Fruit fly (Drosophila melanogaster): ENCODE results near the gene CG42571.

The CG42571 gene

DNA sequence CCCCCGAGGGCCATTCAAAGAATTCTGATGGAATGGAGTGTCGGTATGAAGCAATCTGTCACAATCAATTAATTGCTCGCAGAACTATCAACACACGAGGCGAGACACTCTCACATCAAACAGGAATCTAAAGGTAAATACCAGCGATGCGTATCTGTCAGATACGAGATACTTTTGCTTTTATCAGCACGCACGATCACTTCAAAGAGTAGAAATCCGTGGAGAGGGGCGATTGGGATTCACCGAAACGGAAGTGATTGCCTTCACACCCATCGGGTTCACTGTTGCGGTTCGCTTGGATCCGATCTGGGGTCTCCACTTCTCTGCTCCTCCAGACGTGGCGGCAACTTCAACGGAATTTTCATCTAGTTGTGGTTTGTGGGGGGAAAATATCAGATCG is 38.9 kb downstream of the CG42571 start:
- TF ChIP-seq CG34367 (tag; optimal IDR thresholded peaks at IDR 0.05) (no peak), CG8301 (tag; optimal IDR thresholded peaks at IDR 0.05) (no peak), Snoo (tag; optimal IDR thresholded peaks at IDR 0.05) (no peak), gl (tag; optimal IDR thresholded peaks at IDR 0.05) (no peak), D1 (tag; optimal IDR thresholded peaks at IDR 0.05) (no peak), CG14655 (GFP tag; optimal IDR thresholded peaks at IDR 0.05) (no peak), Pif1A (GFP tag; optimal IDR thresholded peaks at IDR 0.05) (no peak), CG12605 (GFP tag; IDR thresholded peaks at IDR 0.05) (no peak), CG9948 (tag; optimal IDR thresholded peaks at IDR 0.05) (no peak), CG10348 (GFP tag; IDR thresholded peaks at IDR 0.05) (no peak), CG15710 (tag; optimal IDR thresholded peaks at IDR 0.05) (no peak), rn (GFP tag; IDR thresholded peaks at IDR 0.05) (no peak), CG32121 (GFP tag; IDR thresholded peaks at IDR 0.05) (no peak), EcR (GFP tag; optimal IDR thresholded peaks at IDR 0.05) (no peak), CG13204 (GFP tag; optimal IDR thresholded peaks at IDR 0.05) (no peak), Pif1B (GFP tag; optimal IDR thresholded peaks at IDR 0.05) (no peak), CG17806 (tag; optimal IDR thresholded peaks at IDR 0.05) (no peak), Ets98B (GFP tag; IDR thresholded peaks at IDR 0.05) (no peak), CG4496 (GFP tag; IDR thresholded peaks at IDR 0.05) (no peak), fd96Ca (GFP tag; IDR thresholded peaks at IDR 0.05) (no peak)

DNA sequence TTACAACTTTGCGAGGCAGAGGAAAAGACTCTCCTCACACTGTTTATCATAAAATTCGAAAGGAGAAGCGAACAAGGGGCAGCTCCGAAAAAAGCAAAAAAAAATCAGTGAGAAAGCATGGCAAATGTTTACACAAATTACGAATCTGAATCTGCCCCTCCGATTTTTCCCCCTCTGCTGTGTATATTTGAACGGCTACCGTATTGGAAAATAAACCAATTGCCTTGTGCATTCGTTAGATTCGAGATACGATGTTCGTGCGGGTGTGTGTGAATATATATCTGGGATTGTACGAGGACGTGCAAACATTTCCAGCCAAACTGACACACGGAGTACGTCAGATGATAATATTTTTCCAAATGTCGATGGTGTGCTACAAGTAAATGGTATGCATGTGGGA is 41.6 kb downstream of the CG42571 start:
- TF ChIP-seq CG15710 (tag; optimal IDR thresholded peaks at IDR 0.05) (no peak), CG4496 (GFP tag; IDR thresholded peaks at IDR 0.05) (no peak), CG8159 (tag; optimal IDR thresholded peaks at IDR 0.05) (no peak), Ets98B (GFP tag; IDR thresholded peaks at IDR 0.05) (no peak)

DNA sequence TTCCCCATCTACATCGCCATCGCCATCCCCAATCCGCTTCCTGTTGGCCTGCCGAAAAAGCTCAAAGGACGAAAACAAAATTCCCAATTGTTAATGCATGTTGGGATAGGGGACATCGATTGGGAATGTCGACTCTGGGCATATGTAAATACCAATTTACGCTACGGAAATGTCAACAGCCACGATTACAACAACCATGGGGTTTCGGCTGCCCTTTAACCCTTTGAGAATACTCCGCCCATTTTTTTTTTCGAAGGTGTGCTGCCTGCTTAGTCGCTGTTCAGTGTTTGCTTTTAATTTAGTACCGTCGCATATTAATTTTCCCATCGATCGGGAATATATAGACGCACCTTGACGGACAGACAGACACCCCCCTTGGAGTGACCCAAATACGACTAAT is 42.4 kb downstream of the CG42571 start:
- TF ChIP-seq CG4496 (GFP tag; IDR thresholded peaks at IDR 0.05) (no peak), CG32121 (GFP tag; IDR thresholded peaks at IDR 0.05) (no peak), CG13204 (GFP tag; optimal IDR thresholded peaks at IDR 0.05) (no peak), CG12605 (GFP tag; IDR thresholded peaks at IDR 0.05) (no peak), CG10348 (GFP tag; IDR thresholded peaks at IDR 0.05) (no peak), EcR (GFP tag; optimal IDR thresholded peaks at IDR 0.05) (no peak), CG8159 (tag; optimal IDR thresholded peaks at IDR 0.05) (no peak), Pif1A (GFP tag; optimal IDR thresholded peaks at IDR 0.05) (no peak), Snoo (tag; optimal IDR thresholded peaks at IDR 0.05) (no peak)

DNA sequence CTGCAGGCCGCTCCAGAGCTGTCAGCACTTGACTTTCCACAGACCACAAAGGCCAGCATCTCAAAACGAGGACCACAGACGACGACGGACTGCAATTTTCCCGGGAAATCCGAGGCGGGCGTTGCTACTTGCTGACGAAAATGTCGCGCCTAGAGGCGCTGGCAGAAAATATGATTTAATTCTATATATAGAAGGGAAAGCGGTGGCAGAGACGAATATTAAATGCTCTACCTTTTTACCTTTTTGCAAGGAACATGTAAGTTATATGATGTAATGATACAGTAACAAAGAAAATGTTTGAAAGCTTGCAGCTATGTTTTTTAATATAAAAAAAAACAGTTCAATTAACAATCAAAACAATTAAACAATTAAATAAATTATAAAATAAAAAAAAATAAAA is 44.2 kb downstream of the CG42571 start:
- TF ChIP-seq CG14655 (GFP tag; optimal IDR thresholded peaks at IDR 0.05): no peak
- no peak for TF ChIP-seq Pif1B (GFP tag; optimal IDR thresholded peaks at IDR 0.05)
- no peak for TF ChIP-seq Pif1A (GFP tag; optimal IDR thresholded peaks at IDR 0.05)
- no peak for TF ChIP-seq EcR (GFP tag; optimal IDR thresholded peaks at IDR 0.05)
- TF ChIP-seq CG13204 (GFP tag; optimal IDR thresholded peaks at IDR 0.05): no peak
- no peak for TF ChIP-seq CG15710 (tag; optimal IDR thresholded peaks at IDR 0.05)
- no peak for TF ChIP-seq CG9948 (tag; optimal IDR thresholded peaks at IDR 0.05)
- no peak for TF ChIP-seq Snoo (tag; optimal IDR thresholded peaks at IDR 0.05)
- TF ChIP-seq CG8159 (tag; optimal IDR thresholded peaks at IDR 0.05): no peak
- TF ChIP-seq CG32121 (GFP tag; IDR thresholded peaks at IDR 0.05): no peak
- no peak for TF ChIP-seq Ets98B (GFP tag; IDR thresholded peaks at IDR 0.05)
- TF ChIP-seq CG34367 (tag; optimal IDR thresholded peaks at IDR 0.05): no peak
- TF ChIP-seq CG4496 (GFP tag; IDR thresholded peaks at IDR 0.05): no peak
- TF ChIP-seq CG12605 (GFP tag; IDR thresholded peaks at IDR 0.05): no peak
- no peak for TF ChIP-seq CG10348 (GFP tag; IDR thresholded peaks at IDR 0.05)
- no peak for TF ChIP-seq CG17806 (tag; optimal IDR thresholded peaks at IDR 0.05)
- no peak for TF ChIP-seq CG8301 (tag; optimal IDR thresholded peaks at IDR 0.05)
- TF ChIP-seq gl (tag; optimal IDR thresholded peaks at IDR 0.05): no peak

DNA sequence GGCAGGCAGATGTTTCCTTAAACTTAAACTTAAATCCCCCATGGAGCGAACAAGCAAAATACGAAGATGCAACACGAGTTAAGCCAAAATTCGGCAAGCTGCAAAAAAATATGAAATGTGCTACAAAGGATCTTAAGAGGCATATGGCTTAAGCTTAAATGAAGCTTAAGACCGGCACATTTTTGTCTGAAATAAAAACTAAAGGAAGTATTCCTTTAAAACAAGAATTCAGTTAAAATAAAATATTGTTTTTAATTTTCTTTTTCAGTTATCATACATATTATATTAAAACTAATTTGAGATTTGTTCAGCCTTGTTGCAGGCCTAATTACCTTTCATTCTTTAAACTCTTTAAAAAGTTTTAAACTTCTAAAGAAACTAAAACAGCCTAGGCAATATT is 45.7 kb downstream of the CG42571 start:
- peak; percentile 29 for TF ChIP-seq CG8159 (tag; optimal IDR thresholded peaks at IDR 0.05)
- TF ChIP-seq CG14655 (GFP tag; optimal IDR thresholded peaks at IDR 0.05): no peak
- TF ChIP-seq Ets98B (GFP tag; IDR thresholded peaks at IDR 0.05): no peak
- no peak for TF ChIP-seq CG10348 (GFP tag; IDR thresholded peaks at IDR 0.05)
- TF ChIP-seq rn (GFP tag; IDR thresholded peaks at IDR 0.05): no peak
- no peak for TF ChIP-seq fd96Ca (GFP tag; IDR thresholded peaks at IDR 0.05)
- TF ChIP-seq Pif1A (GFP tag; optimal IDR thresholded peaks at IDR 0.05): no peak
- TF ChIP-seq CG8301 (tag; optimal IDR thresholded peaks at IDR 0.05): no peak
- TF ChIP-seq CG17806 (tag; optimal IDR thresholded peaks at IDR 0.05): no peak
- no peak for TF ChIP-seq CG9948 (tag; optimal IDR thresholded peaks at IDR 0.05)
- no peak for TF ChIP-seq D1 (tag; optimal IDR thresholded peaks at IDR 0.05)
- TF ChIP-seq EcR (GFP tag; optimal IDR thresholded peaks at IDR 0.05): no peak
- TF ChIP-seq CG15710 (tag; optimal IDR thresholded peaks at IDR 0.05): no peak
- no peak for TF ChIP-seq CG4496 (GFP tag; IDR thresholded peaks at IDR 0.05)
- TF ChIP-seq Snoo (tag; optimal IDR thresholded peaks at IDR 0.05): peak; percentile 8
- no peak for TF ChIP-seq CG34367 (tag; optimal IDR thresholded peaks at IDR 0.05)

DNA sequence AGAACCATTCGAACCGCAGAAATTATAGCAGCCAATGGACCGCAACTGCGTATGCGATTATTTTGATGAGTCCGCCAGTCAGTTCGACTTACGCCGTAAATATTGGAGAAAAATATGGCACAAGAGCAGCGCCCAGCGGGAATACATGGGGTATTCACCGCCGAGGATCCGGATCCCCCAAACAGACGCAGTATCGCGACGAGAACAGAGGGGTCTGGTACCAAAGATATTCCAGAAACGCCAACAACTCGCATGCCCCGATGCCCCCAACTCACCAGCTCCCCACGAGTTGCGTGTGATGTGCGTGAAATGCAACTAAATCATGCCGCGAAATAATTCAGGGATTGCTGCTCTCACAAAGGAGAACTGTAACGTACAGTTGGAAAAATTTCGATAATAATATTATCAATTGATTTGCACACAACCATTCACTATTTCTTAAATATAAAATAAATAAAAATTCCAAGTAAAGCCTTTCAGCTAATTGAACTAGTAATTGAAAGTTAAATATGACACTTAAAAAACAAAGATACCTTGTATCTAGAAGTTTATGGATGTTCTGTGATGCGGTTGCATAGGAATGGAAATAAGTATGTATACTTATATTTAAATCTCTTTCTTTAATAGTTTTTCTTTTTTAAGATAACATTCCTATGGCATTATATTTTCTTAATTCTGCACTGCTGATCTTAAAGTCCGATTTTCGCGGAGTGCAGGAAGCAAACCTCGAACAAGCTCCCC is 46.4 kb downstream of the CG42571 start:
- TF ChIP-seq CG13204 (GFP tag; optimal IDR thresholded peaks at IDR 0.05): peak; percentile 38
- TF ChIP-seq CG14655 (GFP tag; optimal IDR thresholded peaks at IDR 0.05): peak; percentile 85
- TF ChIP-seq fd96Ca (GFP tag; IDR thresholded peaks at IDR 0.05): no peak
- TF ChIP-seq CG17806 (tag; optimal IDR thresholded peaks at IDR 0.05): peak; percentile 69
- TF ChIP-seq D1 (tag; optimal IDR thresholded peaks at IDR 0.05): no peak
- 0 out of 3 replicates have a peak, but pooled peaks have one; percentile 50 for TF ChIP-seq CG4496 (GFP tag; IDR thresholded peaks at IDR 0.05)
- TF ChIP-seq Ets98B (GFP tag; IDR thresholded peaks at IDR 0.05): no peak
- TF ChIP-seq CG8159 (tag; optimal IDR thresholded peaks at IDR 0.05): peak; percentile 92
- TF ChIP-seq Pif1A (GFP tag; optimal IDR thresholded peaks at IDR 0.05): peak; percentile 64
- no peak for TF ChIP-seq CG32121 (GFP tag; IDR thresholded peaks at IDR 0.05)
- peak; percentile 44 for TF ChIP-seq Snoo (tag; optimal IDR thresholded peaks at IDR 0.05)
- TF ChIP-seq CG10348 (GFP tag; IDR thresholded peaks at IDR 0.05): no peak
- no peak for TF ChIP-seq rn (GFP tag; IDR thresholded peaks at IDR 0.05)
- peak; percentile 80 for TF ChIP-seq CG9948 (tag; optimal IDR thresholded peaks at IDR 0.05)
- TF ChIP-seq CG8301 (tag; optimal IDR thresholded peaks at IDR 0.05): peak; percentile 59
- peak; percentile 41 for TF ChIP-seq EcR (GFP tag; optimal IDR thresholded peaks at IDR 0.05)
- TF ChIP-seq CG15710 (tag; optimal IDR thresholded peaks at IDR 0.05): peak; percentile 78
- no peak for TF ChIP-seq CG12605 (GFP tag; IDR thresholded peaks at IDR 0.05)
- TF ChIP-seq gl (tag; optimal IDR thresholded peaks at IDR 0.05): no peak
- TF ChIP-seq Pif1B (GFP tag; optimal IDR thresholded peaks at IDR 0.05): peak; percentile 55
- peak; percentile 52 for TF ChIP-seq CG34367 (tag; optimal IDR thresholded peaks at IDR 0.05)

Data from whole organism, pupa.